Worm (Caenorhabditis elegans) whole organism, L2 larva: Measurements from ENCODE around the gene str-60.
"Not testable (repeated sequence)": the region's sequence is repeated elsewhere in the genome, so short reads cannot be mapped to it uniquely, and the experiment has no call there.

Experiments used
- C34F6.9 ChIP-seq: fragments of 150-350 bp; optimal IDR thresholded peaks from 2 replicates; lab custom pipeline; 2014; ENCODE audit warnings: missing biosample characterization, missing genetic modification characterization
- F13H6.1 ChIP-seq: sonication (generic microtip); optimal IDR thresholded peaks from 2 replicates; lab custom pipeline; 2016; ENCODE audit warnings: missing genetic modification characterization, missing compliant biosample characterization
- R02D3.7 ChIP-seq: fragments of 150-350 bp; optimal IDR thresholded peaks from 2 replicates; lab custom pipeline; 2014; ENCODE audit warnings: missing biosample characterization, missing genetic modification characterization
- Y55F3AM.14 ChIP-seq: fragments of 200-800 bp; sonication (Bioruptor generic); optimal IDR thresholded peaks from 2 replicates; lab custom pipeline; 2018; ENCODE audit warnings: mild to moderate bottlenecking, missing genetic modification characterization, missing compliant biosample characterization
- ZK546.5 ChIP-seq: sonication (generic microtip); optimal IDR thresholded peaks from 2 replicates; lab custom pipeline; 2017; ENCODE audit warnings: missing biosample characterization, missing genetic modification characterization
- alr-1 ChIP-seq: fragments of 150-350 bp; optimal IDR thresholded peaks from 2 replicates; lab custom pipeline; 2014; ENCODE audit warnings: missing biosample characterization, missing genetic modification characterization
- aly-2 ChIP-seq: fragments of 150-350 bp; optimal IDR thresholded peaks from 2 replicates; lab custom pipeline; 2014; ENCODE audit warnings: missing biosample characterization, missing genetic modification characterization
- ceh-16 ChIP-seq: fragments of 150-350 bp; optimal IDR thresholded peaks from 2 replicates; lab custom pipeline; 2014; ENCODE audit warnings: missing biosample characterization, missing genetic modification characterization
- ceh-82 ChIP-seq: fragments of 150-350 bp; optimal IDR thresholded peaks from 2 replicates; lab custom pipeline; 2014; ENCODE audit warnings: missing biosample characterization, missing genetic modification characterization
- dmd-4 ChIP-seq: sonication (generic microtip); optimal IDR thresholded peaks from 2 replicates; lab custom pipeline; 2017; ENCODE audit warnings: missing biosample characterization, missing genetic modification characterization
- egl-27 ChIP-seq: sonication (generic microtip); optimal IDR thresholded peaks from 3 replicates; lab custom pipeline; 2017; ENCODE audit warnings: missing biosample characterization, missing genetic modification reagents, missing genetic modification characterization
- elt-1 ChIP-seq: fragments of 150-350 bp; optimal IDR thresholded peaks from 2 replicates; lab custom pipeline; 2014; ENCODE audit warnings: missing biosample characterization, missing genetic modification characterization
- elt-3 ChIP-seq: sonication (generic microtip); optimal IDR thresholded peaks from 2 replicates; lab custom pipeline; 2017; ENCODE audit warnings: missing biosample characterization, missing genetic modification characterization
- fos-1 ChIP-seq: fragments of 150-350 bp; optimal IDR thresholded peaks from 2 replicates; lab custom pipeline; 2014; ENCODE audit warnings: missing biosample characterization, missing genetic modification characterization
- gmeb-1 ChIP-seq: fragments of 150-350 bp; optimal IDR thresholded peaks from 2 replicates; lab custom pipeline; 2014; ENCODE audit warnings: missing biosample characterization, missing genetic modification characterization
- lin-11 ChIP-seq: fragments of 150-350 bp; sonication (generic microtip); optimal IDR thresholded peaks from 2 replicates; lab custom pipeline; 2014; ENCODE audit warnings: missing biosample characterization, missing genetic modification characterization, inconsistent platforms, mixed read lengths
- lin-13 ChIP-seq: fragments of 150-350 bp; optimal IDR thresholded peaks from 2 replicates; lab custom pipeline; 2014; ENCODE audit warnings: missing biosample characterization, missing genetic modification reagents, missing genetic modification characterization
- lsy-2 ChIP-seq, 2 experiments: fragments of 150-350 bp in 1 of 2; sonication (generic microtip) in 1 of 2; optimal IDR thresholded peaks; 2 replicates each; lab custom pipeline; 2014 to 2017; ENCODE audit warnings: missing biosample characterization in 2 of 2, missing genetic modification characterization in 2 of 2
- mab-5 ChIP-seq: fragments of 150-350 bp; optimal IDR thresholded peaks from 2 replicates; lab custom pipeline; 2014; ENCODE audit warnings: missing biosample characterization, missing genetic modification characterization
- mbf-1 ChIP-seq: sonication (generic microtip); optimal IDR thresholded peaks from 2 replicates; lab custom pipeline; 2017; ENCODE audit warnings: missing biosample characterization, missing genetic modification characterization
- nhr-10 ChIP-seq: sonication (generic microtip); optimal IDR thresholded peaks from 2 replicates; lab custom pipeline; 2017; ENCODE audit warnings: missing biosample characterization, missing genetic modification characterization
- nhr-11 ChIP-seq: fragments of 150-350 bp; optimal IDR thresholded peaks from 2 replicates; lab custom pipeline; 2014; ENCODE audit warnings: missing biosample characterization, missing genetic modification characterization
- nhr-129 ChIP-seq: fragments of 150-350 bp; optimal IDR thresholded peaks from 2 replicates; lab custom pipeline; 2014; ENCODE audit warnings: missing biosample characterization, missing genetic modification characterization
- nhr-21 ChIP-seq: fragments of 150-350 bp; optimal IDR thresholded peaks from 2 replicates; lab custom pipeline; 2014; ENCODE audit warnings: missing biosample characterization, missing genetic modification characterization
- nhr-23 ChIP-seq: fragments of 150-350 bp; optimal IDR thresholded peaks from 2 replicates; lab custom pipeline; 2014; ENCODE audit warnings: missing biosample characterization, missing genetic modification reagents, missing genetic modification characterization
- nhr-25 ChIP-seq: fragments of 150-350 bp; sonication (generic microtip); optimal IDR thresholded peaks from 3 replicates; lab custom pipeline; 2014; ENCODE audit warnings: missing biosample characterization, missing genetic modification characterization
- nhr-6 ChIP-seq: fragments of 150-350 bp; optimal IDR thresholded peaks from 2 replicates; lab custom pipeline; 2014; ENCODE audit warnings: missing biosample characterization, missing genetic modification characterization
- nhr-77 ChIP-seq: fragments of 150-350 bp; optimal IDR thresholded peaks from 2 replicates; lab custom pipeline; 2014; ENCODE audit warnings: missing biosample characterization, missing genetic modification characterization
- peb-1 ChIP-seq: fragments of 150-350 bp; optimal IDR thresholded peaks from 2 replicates; lab custom pipeline; 2014; ENCODE audit warnings: missing biosample characterization, missing genetic modification characterization
- sma-3 ChIP-seq: sonication (generic microtip); optimal IDR thresholded peaks from 2 replicates; lab custom pipeline; 2016; ENCODE audit warnings: missing genetic modification reagents, missing genetic modification characterization, missing compliant biosample characterization
- sma-9 ChIP-seq, 2 experiments: fragments of 150-350 bp in 1 of 2; sonication (generic microtip) in 1 of 2; optimal IDR thresholded peaks; 2 replicates each; lab custom pipeline; 2014 to 2016; ENCODE audit warnings: missing genetic modification characterization in 2 of 2, mild to moderate bottlenecking in 1 of 2, missing biosample characterization in 1 of 2, missing compliant biosample characterization in 1 of 2, missing genetic modification reagents in 1 of 2, moderate library complexity in 1 of 2
- snpc-4 ChIP-seq: fragments of 150-350 bp; optimal IDR thresholded peaks from 2 replicates; lab custom pipeline; 2014; ENCODE audit warnings: missing biosample characterization, missing genetic modification characterization
- unc-39 ChIP-seq: fragments of 150-350 bp; optimal IDR thresholded peaks from 2 replicates; lab custom pipeline; 2014; ENCODE audit warnings: missing biosample characterization, missing genetic modification characterization
- unc-55 ChIP-seq: fragments of 150-350 bp; sonication (generic microtip); optimal IDR thresholded peaks from 3 replicates; lab custom pipeline; 2014; ENCODE audit warnings: missing biosample characterization, missing genetic modification reagents, missing genetic modification characterization
- unc-62 ChIP-seq: fragments of 150-350 bp; optimal IDR thresholded peaks from 2 replicates; lab custom pipeline; 2014; ENCODE audit warnings: missing biosample characterization, missing genetic modification reagents, missing genetic modification characterization
- zag-1 ChIP-seq: fragments of 150-350 bp; optimal IDR thresholded peaks from 2 replicates; lab custom pipeline; 2014; ENCODE audit warnings: missing biosample characterization, missing genetic modification characterization
- ztf-1 ChIP-seq: fragments of 200-800 bp; sonication (Bioruptor generic); conservative IDR thresholded peaks from 2 replicates; pipeline ENCODE4 v1.3.6; 2022; ENCODE audit warnings: missing genetic modification characterization, missing compliant biosample characterization
- ztf-11 ChIP-seq: sonication (generic microtip); optimal IDR thresholded peaks from 2 replicates; lab custom pipeline; 2017; ENCODE audit warnings: missing biosample characterization, missing genetic modification characterization

The str-60 gene

ce11 chrV:15897696-15898095 lies at the start of gene str-60:
str-60 (plus strand) TSS chrV:15897996.
- TF ChIP-seq ztf-1 (GFP tag; lab: Robert Waterston, UW) (no peak), ceh-16 (tag; lab: Kevin White, UChicago) (no peak), egl-27 (no peak), dmd-4 (no peak), R02D3.7 (no peak), aly-2 (tag; lab: Kevin White, UChicago) (no peak), F13H6.1 (tag; lab: Kevin White, UChicago) (no peak), alr-1 (tag; lab: Kevin White, UChicago) (no peak), fos-1 (tag; lab: Kevin White, UChicago) (no peak), nhr-23 (tag; lab: Kevin White, UChicago) (no peak), nhr-129 (tag; lab: Kevin White, UChicago) (no peak), unc-62 (GFP tag; lab: Kevin White, UChicago) (no peak), ztf-11 (no peak), nhr-11 (tag; lab: Kevin White, UChicago) (no peak), gmeb-1 (tag; lab: Kevin White, UChicago) (no peak), nhr-25 (tag; lab: Kevin White, UChicago) (no peak), sma-3 (no peak), nhr-77 (tag; lab: Kevin White, UChicago) (no peak), lin-13 (GFP tag; lab: Kevin White, UChicago) (no peak), zag-1 (no peak)

DNA sequence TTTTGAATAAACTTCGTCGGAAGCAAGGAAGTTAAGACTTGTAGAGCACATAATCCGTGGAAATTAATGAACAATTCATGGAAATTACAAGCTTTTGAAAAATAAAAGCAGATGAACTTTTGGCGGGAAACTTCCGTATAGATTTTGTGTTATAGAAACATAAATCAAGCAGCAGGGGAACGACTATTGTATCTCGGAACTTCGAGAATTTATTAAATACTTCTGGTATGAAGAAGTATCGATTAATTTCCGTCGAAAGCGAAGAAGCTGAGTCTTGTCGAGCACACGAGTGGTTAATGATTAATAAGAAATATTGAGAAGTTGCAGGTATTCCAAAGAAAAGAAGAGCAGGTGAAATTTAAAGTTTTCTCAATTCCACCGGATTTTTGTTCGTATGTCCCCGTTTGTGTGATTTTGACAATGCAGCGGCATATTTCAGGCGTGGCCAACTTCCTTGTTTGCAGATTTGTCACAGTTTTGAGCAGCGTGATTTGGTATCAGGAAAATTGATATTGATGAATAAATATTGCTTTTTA lies 47.5 kb upstream of the str-60 start, which contains the start of gene srh-147:
Gene srh-147, minus strand, starts transcription at position 51 of the 536 bp plus-strand sequence.
- not testable (repeated sequence) for TF ChIP-seq nhr-10 (tag; lab: Kevin White, UChicago); nhr-23 (tag; lab: Kevin White, UChicago); lin-11

- no peak for TF ChIP-seq elt-3 (tag; lab: Kevin White, UChicago)
- no peak for TF ChIP-seq ceh-82 (tag; lab: Kevin White, UChicago)
- no peak for TF ChIP-seq C34F6.9 (tag; lab: Kevin White, UChicago)
- no peak for TF ChIP-seq nhr-6 (tag; lab: Kevin White, UChicago)
- no peak for TF ChIP-seq lsy-2 (tag; optimal IDR thresholded peaks at IDR 0.05; lab: Kevin White, UChicago)
- no peak for TF ChIP-seq ceh-16 (tag; lab: Kevin White, UChicago)
- no peak for TF ChIP-seq unc-55
- no peak for TF ChIP-seq fos-1 (tag; lab: Kevin White, UChicago)
- TF ChIP-seq R02D3.7 = no peak
- no peak for TF ChIP-seq snpc-4 (tag; lab: Kevin White, UChicago)
- TF ChIP-seq Y55F3AM.14 (GFP tag; lab: Kevin White, UChicago) = no peak
- no peak for TF ChIP-seq zag-1
- no peak for TF ChIP-seq egl-27
- TF ChIP-seq alr-1 (tag; lab: Kevin White, UChicago) = no peak
- TF ChIP-seq mbf-1 = no peak
- TF ChIP-seq, all 48 proteins: peak for 0
These were observed 39.5 kb upstream of the str-60 start, which contains the start of gene srh-148 for ce11 chrV:15858292-15858691. srh-148 (minus strand) TSS chrV:15858392.

DNA sequence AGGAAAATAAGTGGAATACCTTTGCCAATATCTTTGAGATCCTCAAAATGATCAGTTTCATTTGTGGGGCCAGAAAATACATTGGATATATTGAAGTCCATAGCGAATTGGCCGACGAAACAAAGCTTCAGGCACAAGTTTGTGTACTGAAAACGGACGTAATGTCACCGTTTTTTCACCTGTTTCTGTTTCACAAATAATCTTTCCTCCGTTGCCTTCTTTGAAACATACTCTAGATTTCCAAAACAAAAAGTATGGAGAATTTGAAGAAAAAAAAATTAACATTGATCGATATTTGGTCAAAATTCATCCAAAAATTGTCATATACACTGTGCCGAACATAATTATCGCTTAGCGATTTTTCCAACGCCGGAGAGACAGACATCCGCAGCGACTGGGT lies 35.2 kb upstream of the str-60 start, which contains the start of gene srz-12:
Gene srz-12, minus strand, starts transcription at position 101 of the 400 bp plus-strand sequence.
- TF ChIP-seq Y55F3AM.14 (GFP tag; lab: Kevin White, UChicago) (no peak), peb-1 (tag; lab: Kevin White, UChicago) (no peak), C34F6.9 (tag; lab: Kevin White, UChicago) (no peak), lin-11 (no peak), nhr-10 (tag; lab: Kevin White, UChicago) (no peak), elt-3 (tag; lab: Kevin White, UChicago) (no peak), nhr-21 (no peak), lin-13 (GFP tag; lab: Kevin White, UChicago) (no peak), elt-1 (tag; lab: Kevin White, UChicago) (no peak), unc-62 (GFP tag; lab: Kevin White, UChicago) (no peak), ZK546.5 (tag; lab: Kevin White, UChicago) (no peak), ceh-16 (tag; lab: Kevin White, UChicago) (no peak), sma-9 (GFP tag; optimal IDR thresholded peaks at IDR 0.05; lab: Kevin White, UChicago) (no peak), sma-9 (tag; optimal IDR thresholded peaks at IDR 0.05; lab: Kevin White, UChicago) (no peak), mab-5 (tag; lab: Kevin White, UChicago) (no peak), lsy-2 (tag; optimal IDR thresholded peaks at IDR 0.05; lab: Kevin White, UChicago) (no peak), nhr-25 (tag; lab: Kevin White, UChicago) (no peak), unc-39 (no peak), snpc-4 (tag; lab: Kevin White, UChicago) (no peak)
